Fruit fly (Drosophila melanogaster) whole organism, embryonic: ENCODE data around the gene CG42445.

Experiments used
- Ada2b ChIP-seq: fragments of 200-800 bp; sonication (Bioruptor generic); IDR thresholded peaks from 2 replicates; pipeline ENCODE4 v1.3.6; 2022; ENCODE audit warnings: missing biosample characterization, missing genetic modification characterization
- CG11398 ChIP-seq: fragments of 200-800 bp; sonication (Bioruptor generic); optimal IDR thresholded peaks from 2 replicates; lab custom pipeline; 2016; ENCODE audit warnings: missing biosample characterization, missing genetic modification characterization
- CG1233 ChIP-seq: fragments of 200-800 bp; sonication (Bioruptor generic); optimal IDR thresholded peaks from 4 replicates; lab custom pipeline; 2018; ENCODE audit warnings: missing biosample characterization, mild to moderate bottlenecking, missing genetic modification characterization
- CG13123 ChIP-seq: fragments of 200-800 bp; sonication (Bioruptor generic); optimal IDR thresholded peaks from 2 replicates; lab custom pipeline; 2016; ENCODE audit warnings: missing biosample characterization, missing genetic modification characterization
- CG13424 ChIP-seq: fragments of 200-800 bp; sonication (Bioruptor generic); optimal IDR thresholded peaks from 2 replicates; lab custom pipeline; 2019; ENCODE audit warnings: missing biosample characterization, mild to moderate bottlenecking, missing genetic modification characterization, moderate library complexity
- CG14860 ChIP-seq: fragments of 200-800 bp; sonication (Bioruptor generic); IDR thresholded peaks from 3 replicates; pipeline ENCODE4 v1.3.6; 2022; ENCODE audit warnings: missing biosample characterization, missing genetic modification characterization; ENCODE audit not compliant: partially characterized antibody
- CG15269 ChIP-seq: fragments of 200-800 bp; sonication (Bioruptor generic); optimal IDR thresholded peaks from 2 replicates; lab custom pipeline; 2018; ENCODE audit warnings: missing biosample characterization, mild to moderate bottlenecking, missing genetic modification characterization, moderate library complexity
- CG18476 ChIP-seq: fragments of 200-800 bp; sonication (Bioruptor generic); optimal IDR thresholded peaks from 2 replicates; lab custom pipeline; 2016; ENCODE audit warnings: missing biosample characterization, mild to moderate bottlenecking, missing genetic modification characterization
- CG30431 ChIP-seq: fragments of 200-800 bp; sonication (Bioruptor generic); optimal IDR thresholded peaks from 2 replicates; lab custom pipeline; 2017; ENCODE audit warnings: missing biosample characterization, missing genetic modification characterization
- CG34376 ChIP-seq: fragments of 200-800 bp; sonication (Bioruptor generic); optimal IDR thresholded peaks from 2 replicates; lab custom pipeline; 2018; ENCODE audit warnings: missing biosample characterization, mild to moderate bottlenecking, missing genetic modification characterization
- CG42726 ChIP-seq: fragments of 200-800 bp; sonication (Bioruptor generic); IDR thresholded peaks from 2 replicates; pipeline ENCODE4 v1.3.6; 2022; ENCODE audit warnings: missing biosample characterization, missing genetic modification characterization; ENCODE audit not compliant: partially characterized antibody
- CG6175 ChIP-seq: fragments of 200-800 bp; sonication (Bioruptor generic); IDR thresholded peaks from 3 replicates; pipeline ENCODE4 v1.3.6; 2022; ENCODE audit warnings: missing biosample characterization, missing genetic modification characterization
- CG7556 ChIP-seq: fragments of 200-800 bp; sonication (Bioruptor generic); optimal IDR thresholded peaks from 2 replicates; lab custom pipeline; 2017; ENCODE audit warnings: missing biosample characterization, mild to moderate bottlenecking, missing genetic modification characterization
- CG8359 ChIP-seq: fragments of 200-800 bp; sonication (Bioruptor generic); optimal IDR thresholded peaks from 2 replicates; lab custom pipeline; 2017; ENCODE audit warnings: missing biosample characterization, mild to moderate bottlenecking, missing genetic modification characterization, borderline replicate concordance
- CG8388 ChIP-seq: fragments of 200-800 bp; sonication (Bioruptor generic); optimal IDR thresholded peaks from 2 replicates; lab custom pipeline; 2019; ENCODE audit warnings: missing biosample characterization, mild to moderate bottlenecking, missing genetic modification characterization, moderate library complexity
- CG9215 ChIP-seq: fragments of 200-800 bp; sonication (Bioruptor generic); IDR thresholded peaks from 2 replicates; pipeline ENCODE4 v1.3.6; 2022; ENCODE audit warnings: missing biosample characterization, missing genetic modification characterization
- CG9609 ChIP-seq: fragments of 200-800 bp; sonication (Bioruptor generic); optimal IDR thresholded peaks from 3 replicates; lab custom pipeline; 2016; ENCODE audit warnings: missing biosample characterization, missing genetic modification characterization
- CG9797 ChIP-seq: fragments of 200-800 bp; sonication (Bioruptor generic); optimal IDR thresholded peaks from 3 replicates; lab custom pipeline; 2018; ENCODE audit warnings: missing biosample characterization, mild to moderate bottlenecking, missing genetic modification characterization
- Dp ChIP-seq: fragments of 200-800 bp; sonication (Bioruptor generic); optimal IDR thresholded peaks from 2 replicates; lab custom pipeline; 2018; ENCODE audit warnings: missing biosample characterization, mild to moderate bottlenecking, missing genetic modification characterization, moderate library complexity
- ERR ChIP-seq: fragments of 200-800 bp; sonication (Bioruptor generic); optimal IDR thresholded peaks from 2 replicates; lab custom pipeline; 2016; ENCODE audit warnings: missing biosample characterization, missing genetic modification characterization
- Elba2 ChIP-seq: fragments of 200-800 bp; sonication (Bioruptor generic); optimal IDR thresholded peaks from 3 replicates; lab custom pipeline; 2016; ENCODE audit warnings: missing biosample characterization, missing genetic modification characterization
- Ets65A ChIP-seq: fragments of 200-800 bp; sonication (Bioruptor generic); peaks from one replicate; lab custom pipeline; 2016; ENCODE audit warnings: missing biosample characterization, missing genetic modification characterization
- H2.0 ChIP-seq: fragments of 200-800 bp; sonication (Bioruptor generic); IDR thresholded peaks from 2 replicates; pipeline ENCODE4 v1.3.6; 2022; ENCODE audit warnings: missing biosample characterization, missing genetic modification characterization
- Hr3 ChIP-seq: fragments of 200-800 bp; sonication (Bioruptor generic); optimal IDR thresholded peaks from 3 replicates; lab custom pipeline; 2016; ENCODE audit warnings: missing biosample characterization, missing genetic modification characterization
- Kr ChIP-seq: fragments of 200-800 bp; sonication (Bioruptor generic); optimal IDR thresholded peaks from 2 replicates; lab custom pipeline; 2017; ENCODE audit warnings: missing biosample characterization, mild to moderate bottlenecking, missing genetic modification characterization
- Rx ChIP-seq: fragments of 200-800 bp; sonication (Bioruptor generic); IDR thresholded peaks from 2 replicates; pipeline ENCODE4 v1.3.6; 2022; ENCODE audit warnings: missing biosample characterization, missing genetic modification characterization
- Sry-δ ChIP-seq: fragments of 200-800 bp; sonication (Bioruptor generic); optimal IDR thresholded peaks from 2 replicates; lab custom pipeline; 2016; ENCODE audit warnings: missing biosample characterization, missing genetic modification characterization
- Xbp1 ChIP-seq: fragments of 200-800 bp; sonication (Bioruptor generic); optimal IDR thresholded peaks from 3 replicates; lab custom pipeline; 2016; ENCODE audit warnings: missing biosample characterization, mild to moderate bottlenecking, missing genetic modification characterization
- al ChIP-seq: fragments of 200-800 bp; sonication (Bioruptor generic); IDR thresholded peaks from 2 replicates; pipeline ENCODE4 v1.3.6; 2022; ENCODE audit warnings: missing biosample characterization, missing genetic modification characterization
- ap ChIP-seq: fragments of 200-800 bp; sonication (Bioruptor generic); IDR thresholded peaks from 2 replicates; pipeline ENCODE4 v1.3.6; 2022; ENCODE audit warnings: missing biosample characterization, missing genetic modification characterization
- bsh ChIP-seq, 2 experiments: fragments of 200-800 bp; sonication (Bioruptor generic); optimal IDR thresholded peaks; 2 replicates each; lab custom pipeline; 2017 to 2018; ENCODE audit warnings: mild to moderate bottlenecking in 2 of 2, missing biosample characterization in 2 of 2, missing genetic modification characterization in 2 of 2, moderate library complexity in 1 of 2
- chinmo ChIP-seq: fragments of 200-800 bp; sonication (Bioruptor generic); IDR thresholded peaks from 4 replicates; pipeline ENCODE4 v1.3.6; 2022; ENCODE audit warnings: missing biosample characterization, missing genetic modification characterization; ENCODE audit not compliant: partially characterized antibody
- crol ChIP-seq: fragments of 200-800 bp; sonication (Bioruptor generic); IDR thresholded peaks from 2 replicates; pipeline ENCODE4 v1.3.6; 2022; ENCODE audit warnings: missing biosample characterization, missing genetic modification characterization
- dpn ChIP-seq, 2 experiments: fragments of 200-800 bp; sonication (Bioruptor generic); optimal IDR thresholded peaks; 3 replicates each; lab custom pipeline; 2016; ENCODE audit warnings: missing biosample characterization in 2 of 2, missing genetic modification characterization in 2 of 2
- en ChIP-seq: fragments of 200-800 bp; sonication (Bioruptor generic); optimal IDR thresholded peaks from 2 replicates; lab custom pipeline; 2016; ENCODE audit warnings: missing biosample characterization, missing genetic modification characterization
- grn ChIP-seq: fragments of 200-800 bp; sonication (Bioruptor generic); optimal IDR thresholded peaks from 3 replicates; lab custom pipeline; 2017; ENCODE audit warnings: missing biosample characterization, missing genetic modification characterization
- insv ChIP-seq, 2 experiments: fragments of 200-800 bp; sonication (Bioruptor generic); optimal IDR thresholded peaks; 3 replicates each; lab custom pipeline; 2016 to 2018; ENCODE audit warnings: missing biosample characterization in 2 of 2, missing genetic modification characterization in 2 of 2
- luna ChIP-seq: fragments of 200-800 bp; sonication (Bioruptor generic); optimal IDR thresholded peaks from 2 replicates; lab custom pipeline; 2016; ENCODE audit warnings: missing biosample characterization, missing genetic modification characterization
- p53 ChIP-seq: fragments of 200-800 bp; sonication (Bioruptor generic); optimal IDR thresholded peaks from 2 replicates; lab custom pipeline; 2016; ENCODE audit warnings: missing biosample characterization, missing genetic modification characterization
- prd ChIP-seq, 3 experiments: fragments of >200 bp in 2 of 3; fragments of 200-800 bp in 1 of 3; sonication (Bioruptor generic) in 1 of 3; optimal IDR thresholded peaks in 2 of 3; IDR thresholded peaks in 1 of 3; 2 replicates in 2 of 3; 3 replicates in 1 of 3; pipeline versions ENCODE4 v1.3.6 to Lab custom; 2017 to 2022; ENCODE audit warnings: missing biosample characterization in 1 of 3, missing genetic modification characterization in 1 of 3
- psq ChIP-seq: fragments of 200-800 bp; sonication (Bioruptor generic); optimal IDR thresholded peaks from 2 replicates; lab custom pipeline; 2017; ENCODE audit warnings: missing biosample characterization, missing genetic modification characterization
- pum ChIP-seq: fragments of 200-800 bp; sonication (Bioruptor generic); optimal IDR thresholded peaks from 2 replicates; lab custom pipeline; 2016; ENCODE audit warnings: missing biosample characterization, missing genetic modification characterization
- run ChIP-seq: fragments of 200-800 bp; sonication (Bioruptor generic); optimal IDR thresholded peaks from 3 replicates; lab custom pipeline; 2018; ENCODE audit warnings: missing biosample characterization, mild to moderate bottlenecking, missing genetic modification characterization
- sima ChIP-seq: fragments of 200-800 bp; sonication (Bioruptor generic); optimal IDR thresholded peaks from 2 replicates; lab custom pipeline; 2016; ENCODE audit warnings: missing biosample characterization, missing genetic modification characterization
- tap ChIP-seq: fragments of 200-800 bp; optimal IDR thresholded peaks from 3 replicates; lab custom pipeline; 2019; ENCODE audit warnings: missing biosample characterization, mild to moderate bottlenecking, missing genetic modification characterization, moderate library complexity
- tll ChIP-seq, 2 experiments: fragments of 200-800 bp in 1 of 2; fragments of >200 bp in 1 of 2; sonication (Bioruptor generic) in 1 of 2; optimal IDR thresholded peaks; 2 replicates each; lab custom pipeline; 2017 to 2019; ENCODE audit warnings: missing biosample characterization in 2 of 2, missing genetic modification characterization in 2 of 2, mild to moderate bottlenecking in 1 of 2, moderate library complexity in 1 of 2
- trh ChIP-seq: fragments of 200-800 bp; sonication (Bioruptor generic); optimal IDR thresholded peaks from 2 replicates; lab custom pipeline; 2016; ENCODE audit warnings: missing biosample characterization, missing genetic modification characterization
- yki ChIP-seq: fragments of >200 bp; optimal IDR thresholded peaks from 3 replicates; lab custom pipeline; 2018
- zf30C ChIP-seq: fragments of 200-800 bp; sonication (Bioruptor generic); optimal IDR thresholded peaks from 3 replicates; lab custom pipeline; 2018; ENCODE audit warnings: missing biosample characterization, mild to moderate bottlenecking, missing genetic modification characterization

CG42445 gene

DNA sequence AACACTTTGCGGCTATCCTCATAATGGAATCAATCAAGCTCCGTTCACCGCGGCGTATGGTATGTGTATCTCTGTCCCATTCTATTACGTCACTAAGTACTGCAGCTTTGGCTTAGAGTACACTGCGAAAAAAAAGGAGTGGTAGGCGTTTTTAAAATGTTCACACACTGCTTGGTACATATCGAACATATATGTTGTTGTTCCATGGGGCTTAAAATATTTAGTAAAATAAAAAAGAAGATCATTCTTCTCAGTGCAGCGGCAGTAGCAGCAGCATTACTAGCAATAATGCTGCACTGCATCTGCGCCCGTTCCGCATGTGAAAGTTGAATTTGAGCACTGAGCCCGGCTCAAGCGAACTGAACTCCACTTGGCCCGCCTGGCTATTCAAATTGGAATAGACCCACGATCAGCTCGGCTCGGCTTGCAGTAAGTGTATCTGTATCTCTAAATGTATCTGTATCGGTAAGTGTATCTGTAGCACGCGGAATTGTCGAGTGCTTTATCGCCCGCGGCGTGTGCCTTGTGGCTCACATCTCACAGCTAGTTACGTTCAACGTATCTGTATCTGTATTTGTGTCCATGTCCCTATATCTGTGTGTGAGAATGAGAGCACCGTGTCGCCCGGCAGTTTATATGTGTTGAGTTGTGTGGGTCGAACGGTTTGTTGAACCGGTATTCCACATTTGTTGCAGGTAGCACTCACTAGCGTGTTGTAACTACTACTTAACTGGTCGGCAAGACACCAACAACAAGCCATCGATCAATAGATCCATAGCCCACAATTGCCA, 5.3 kb downstream of the CG42445 start (continued):
- TF ChIP-seq p53 (GFP tag; lab: Kevin White, UChicago) (no peak), zf30C (no peak), CG34376 (GFP tag; lab: Kevin White, UChicago) (no peak), CG9215 (GFP tag; lab: Robert Waterston, UW) (no peak), tap (peak; percentile 61), CG42726 (GFP tag; lab: Robert Waterston, UW) (no peak), CG14860 (GFP tag; lab: Robert Waterston, UW) (no peak), tll (GFP tag; optimal IDR thresholded peaks at IDR 0.05; lab: Kevin White, UChicago) (no peak), CG18476 (GFP tag; lab: Kevin White, UChicago) (peak; percentile 23), run (tag; lab: Kevin White, UChicago) (no peak), en (GFP tag; lab: Kevin White, UChicago) (no peak), CG30431 (GFP tag; lab: Kevin White, UChicago) (no peak), CG15269 (tag; lab: Kevin White, UChicago) (peak; percentile 56), CG8388 (GFP tag; lab: Kevin White, UChicago) (peak; percentile 32), trh (GFP tag; lab: Kevin White, UChicago) (no peak), sima (no peak), yki (no peak), CG6175 (GFP tag; lab: Robert Waterston, UW) (peak; percentile 53; the same call in 1 of the 3 replicates), Rx (GFP tag; lab: Robert Waterston, UW) (peak; percentile 58), grn (GFP tag; lab: Kevin White, UChicago) (peak; percentile 34), Hr3 (GFP tag; lab: Kevin White, UChicago) (peak; percentile 43), ERR (GFP tag; lab: Kevin White, UChicago) (no peak), CG7556 (GFP tag; lab: Kevin White, UChicago) (no peak), CG13424 (peak; percentile 65), crol (GFP tag; lab: Robert Waterston, UW) (no peak), Sry-δ (GFP tag; lab: Kevin White, UChicago) (peak; percentile 7), H2.0 (peak; percentile 72; the same call in 1 of the 2 replicates), pum (peak; percentile 54), ap (GFP tag; lab: Robert Waterston, UW) (peak; percentile 49; the same call in 1 of the 2 replicates), luna (GFP tag; lab: Kevin White, UChicago) (no peak), CG9797 (GFP tag; lab: Kevin White, UChicago) (no peak), insv (GFP tag; optimal IDR thresholded peaks at IDR 0.05; lab: Kevin White, UChicago) (no peak), Xbp1 (GFP tag; lab: Kevin White, UChicago) (peak; percentile 72), CG1233 (GFP tag; lab: Kevin White, UChicago) (no peak), CG9609 (GFP tag; lab: Kevin White, UChicago) (peak; percentile 44), bsh (GFP tag; optimal IDR thresholded peaks at IDR 0.05; lab: Kevin White, UChicago) (peak; percentile 65 to 69), CG11398 (GFP tag; lab: Kevin White, UChicago) (no peak), CG8359 (GFP tag; lab: Kevin White, UChicago) (no peak), CG13123 (GFP tag; lab: Kevin White, UChicago) (no peak), chinmo (GFP tag; lab: Robert Waterston, UW) (0 out of 4 replicates have a peak, but pooled peaks have one; percentile 48), Dp (GFP tag; lab: Kevin White, UChicago) (no peak), al (GFP tag; lab: Robert Waterston, UW) (no peak), Kr (GFP tag; lab: Kevin White, UChicago) (no peak), Ada2b (GFP tag; lab: Robert Waterston, UW) (peak; percentile 50), Elba2 (GFP tag; lab: Kevin White, UChicago) (no peak), dpn (GFP tag; optimal IDR thresholded peaks at IDR 0.05; lab: Kevin White, UChicago) (peak; percentile 36 to 51), psq (no peak), Ets65A (GFP tag; lab: Kevin White, UChicago) (peak; percentile 46), prd (optimal IDR thresholded peaks at IDR 0.05; lab: Kevin White, UChicago) (no peak), prd (GFP tag; IDR thresholded peaks at IDR 0.05; lab: Robert Waterston, UW) (peak; percentile 68; the same call in 1 of the 3 replicates)
